Worm (Caenorhabditis elegans): ENCODE data around the gene hil-7.

Gene hil-7

ce11 chrIV:6638256-6638655 lies 7.9 kb upstream of the hil-7 start, which contains the start of gene C01B10.7:
Gene C01B10.7, plus strand, starts transcription at chrIV:6638556.
- no peak for TF ChIP-seq T22C8.4 (GFP tag; IDR thresholded peaks at IDR 0.05)
- no peak for TF ChIP-seq med-1 (GFP tag; optimal IDR thresholded peaks at IDR 0.05; ENCODE audit: insufficient read depth)
- TF ChIP-seq cog-1 (tag; optimal IDR thresholded peaks at IDR 0.05): no peak
- no peak for TF ChIP-seq ztf-29 (GFP tag; IDR thresholded peaks at IDR 0.05)
- TF ChIP-seq ref-1 (GFP tag; conservative IDR thresholded peaks at IDR 0.05): no peak
- TF ChIP-seq tab-1 (GFP tag; IDR thresholded peaks at IDR 0.05): no peak
- no peak for TF ChIP-seq klf-2 (GFP tag; conservative IDR thresholded peaks at IDR 0.05)
- TF ChIP-seq flt-1 (GFP tag; IDR thresholded peaks at IDR 0.05): no peak
- TF ChIP-seq ztf-23 (GFP tag; IDR thresholded peaks at IDR 0.05): no peak

- TF ChIP-seq ztf-29 (GFP tag; IDR thresholded peaks at IDR 0.05) (no peak), klf-2 (GFP tag; conservative IDR thresholded peaks at IDR 0.05) (no peak), ztf-23 (GFP tag; IDR thresholded peaks at IDR 0.05) (no peak), med-1 (GFP tag; optimal IDR thresholded peaks at IDR 0.05; ENCODE audit: insufficient read depth) (no peak), cog-1 (tag; optimal IDR thresholded peaks at IDR 0.05) (no peak), ref-1 (GFP tag; conservative IDR thresholded peaks at IDR 0.05) (no peak), T22C8.4 (GFP tag; IDR thresholded peaks at IDR 0.05) (no peak), flt-1 (GFP tag; IDR thresholded peaks at IDR 0.05) (no peak), tab-1 (GFP tag; IDR thresholded peaks at IDR 0.05) (no peak)
Observed at ce11 chrIV:6639880-6640279, 6.2 kb upstream of the hil-7 start, which contains the start of gene C01B10.6. Gene C01B10.6, plus strand, starts transcription at chrIV:6640180.

ce11 chrIV:6646905-6647304 lies 793 bp downstream of the hil-7 start:
- TF ChIP-seq ztf-23 (GFP tag; IDR thresholded peaks at IDR 0.05) (no peak), cog-1 (tag; optimal IDR thresholded peaks at IDR 0.05) (no peak), klf-2 (GFP tag; conservative IDR thresholded peaks at IDR 0.05) (no peak), T22C8.4 (GFP tag; IDR thresholded peaks at IDR 0.05) (no peak), med-1 (GFP tag; optimal IDR thresholded peaks at IDR 0.05; ENCODE audit: insufficient read depth) (no peak), tab-1 (GFP tag; IDR thresholded peaks at IDR 0.05) (no peak), ztf-29 (GFP tag; IDR thresholded peaks at IDR 0.05) (no peak), ref-1 (GFP tag; conservative IDR thresholded peaks at IDR 0.05) (no peak), flt-1 (GFP tag; IDR thresholded peaks at IDR 0.05) (no peak)

ce11 chrIV:6648625-6649024 lies 2.5 kb downstream of the hil-7 start:
- TF ChIP-seq tab-1 (GFP tag; IDR thresholded peaks at IDR 0.05) (0 out of 2 replicates have a peak, but pooled peaks have one; percentile 19), ref-1 (GFP tag; conservative IDR thresholded peaks at IDR 0.05) (no peak), klf-2 (GFP tag; conservative IDR thresholded peaks at IDR 0.05) (no peak), ztf-29 (GFP tag; IDR thresholded peaks at IDR 0.05) (no peak), T22C8.4 (GFP tag; IDR thresholded peaks at IDR 0.05) (no peak), cog-1 (tag; optimal IDR thresholded peaks at IDR 0.05) (peak; percentile 86), ztf-23 (GFP tag; IDR thresholded peaks at IDR 0.05) (peak; percentile 62), med-1 (GFP tag; optimal IDR thresholded peaks at IDR 0.05; ENCODE audit: insufficient read depth) (no peak), flt-1 (GFP tag; IDR thresholded peaks at IDR 0.05) (0 out of 2 replicates have a peak, but pooled peaks have one; percentile 37)

- TF ChIP-seq cog-1 (tag; optimal IDR thresholded peaks at IDR 0.05): no peak
- TF ChIP-seq flt-1 (GFP tag; IDR thresholded peaks at IDR 0.05): no peak
- no peak for TF ChIP-seq klf-2 (GFP tag; conservative IDR thresholded peaks at IDR 0.05)
- no peak for TF ChIP-seq tab-1 (GFP tag; IDR thresholded peaks at IDR 0.05)
- no peak for TF ChIP-seq ztf-29 (GFP tag; IDR thresholded peaks at IDR 0.05)
- TF ChIP-seq ref-1 (GFP tag; conservative IDR thresholded peaks at IDR 0.05): no peak
- no peak for TF ChIP-seq T22C8.4 (GFP tag; IDR thresholded peaks at IDR 0.05)
- no peak for TF ChIP-seq ztf-23 (GFP tag; IDR thresholded peaks at IDR 0.05)
- no peak for TF ChIP-seq med-1 (GFP tag; optimal IDR thresholded peaks at IDR 0.05; ENCODE audit: insufficient read depth)
Observed at ce11 chrIV:6652479-6653022, 6.4 kb downstream of the hil-7 start.

ce11 chrIV:6653663-6654201 lies 7.6 kb downstream of the hil-7 start:
- TF ChIP-seq cog-1 (tag; optimal IDR thresholded peaks at IDR 0.05) (no peak), klf-2 (GFP tag; conservative IDR thresholded peaks at IDR 0.05) (no peak), ztf-29 (GFP tag; IDR thresholded peaks at IDR 0.05) (no peak), T22C8.4 (GFP tag; IDR thresholded peaks at IDR 0.05) (no peak), ref-1 (GFP tag; conservative IDR thresholded peaks at IDR 0.05) (no peak), flt-1 (GFP tag; IDR thresholded peaks at IDR 0.05) (no peak), tab-1 (GFP tag; IDR thresholded peaks at IDR 0.05) (no peak), ztf-23 (GFP tag; IDR thresholded peaks at IDR 0.05) (no peak), med-1 (GFP tag; optimal IDR thresholded peaks at IDR 0.05; ENCODE audit: insufficient read depth) (no peak)

- TF ChIP-seq tab-1 (GFP tag; IDR thresholded peaks at IDR 0.05) (no peak), ref-1 (GFP tag; conservative IDR thresholded peaks at IDR 0.05) (no peak)
Observed at ce11 chrIV:6655747-6656146, 9.6 kb downstream of the hil-7 start.

ce11 chrIV:6657519-6658031 lies 11.5 kb downstream of the hil-7 start, which contains the start of gene C01B10.11:
Gene C01B10.11, plus strand, starts transcription at chrIV:6657981.
- TF ChIP-seq cog-1 (tag; optimal IDR thresholded peaks at IDR 0.05): no peak
- no peak for TF ChIP-seq ztf-29 (GFP tag; IDR thresholded peaks at IDR 0.05)
- no peak for TF ChIP-seq flt-1 (GFP tag; IDR thresholded peaks at IDR 0.05)
- no peak for TF ChIP-seq med-1 (GFP tag; optimal IDR thresholded peaks at IDR 0.05; ENCODE audit: insufficient read depth)
- no peak for TF ChIP-seq klf-2 (GFP tag; conservative IDR thresholded peaks at IDR 0.05)
- no peak for TF ChIP-seq T22C8.4 (GFP tag; IDR thresholded peaks at IDR 0.05)
- TF ChIP-seq ztf-23 (GFP tag; IDR thresholded peaks at IDR 0.05): no peak
- no peak for TF ChIP-seq ref-1 (GFP tag; conservative IDR thresholded peaks at IDR 0.05)
- no peak for TF ChIP-seq tab-1 (GFP tag; IDR thresholded peaks at IDR 0.05)

ce11 chrIV:6664336-6664735 lies 18.2 kb downstream of the hil-7 start:
- TF ChIP-seq ztf-29 (GFP tag; IDR thresholded peaks at IDR 0.05): no peak
- no peak for TF ChIP-seq ref-1 (GFP tag; conservative IDR thresholded peaks at IDR 0.05)
- no peak for TF ChIP-seq klf-2 (GFP tag; conservative IDR thresholded peaks at IDR 0.05)
- TF ChIP-seq ztf-23 (GFP tag; IDR thresholded peaks at IDR 0.05): no peak
- no peak for TF ChIP-seq tab-1 (GFP tag; IDR thresholded peaks at IDR 0.05)
- TF ChIP-seq flt-1 (GFP tag; IDR thresholded peaks at IDR 0.05): no peak
- no peak for TF ChIP-seq cog-1 (tag; optimal IDR thresholded peaks at IDR 0.05)
- no peak for TF ChIP-seq T22C8.4 (GFP tag; IDR thresholded peaks at IDR 0.05)

Measured in whole organism, midembryonic.